Worm (Caenorhabditis elegans): ENCODE results near the gene set-15.
A peak's percentile ranks its signal among the peaks of the same experiment; 100 is the strongest.

Gene set-15

ce11 chrIV:4749728-4750278, 30.2 kb downstream of the set-15 start, which contains the start of the genes rpl-20 and Y17G9B.5 (continued):
- peak; percentile 100 for TF ChIP-seq Y95B8A.8 (GFP tag; IDR thresholded peaks at IDR 0.05)
- TF ChIP-seq T26A5.8 (tag; optimal IDR thresholded peaks at IDR 0.05) = peak; percentile 69
- peak; percentile 94 for TF ChIP-seq F52B5.7 (tag; optimal IDR thresholded peaks at IDR 0.05)
- peak; percentile 98 for TF ChIP-seq F33H1.4 (GFP tag; IDR thresholded peaks at IDR 0.05)
- peak; percentile 50 for TF ChIP-seq ama-1 (optimal IDR thresholded peaks at IDR 0.05)
- peak; percentile 71 to 88 for TF ChIP-seq ama-1 (GFP tag; optimal IDR thresholded peaks at IDR 0.05)
- TF ChIP-seq sdz-38 (tag; optimal IDR thresholded peaks at IDR 0.05) = no peak
- peak; percentile 90 for TF ChIP-seq ceh-79 (tag; optimal IDR thresholded peaks at IDR 0.05)
- TF ChIP-seq ztf-3 (GFP tag; optimal IDR thresholded peaks at IDR 0.05) = peak; percentile 98
- peak; percentile 100 for TF ChIP-seq pbrm-1 (GFP tag; IDR thresholded peaks at IDR 0.05)
- TF ChIP-seq nhr-179 (tag; optimal IDR thresholded peaks at IDR 0.05) = no peak
- TF ChIP-seq F37B4.10 (GFP tag; IDR thresholded peaks at IDR 0.05) = peak; percentile 99
- peak; percentile 99 for TF ChIP-seq ceh-27 (GFP tag; optimal IDR thresholded peaks at IDR 0.05)
- no peak for TF ChIP-seq mxl-1 (tag; optimal IDR thresholded peaks at IDR 0.05)
- no peak for TF ChIP-seq nfya-1 (tag; optimal IDR thresholded peaks at IDR 0.05; ENCODE audit: borderline replicate concordance, insufficient read depth)
- TF ChIP-seq snpc-1.3 (tag; optimal IDR thresholded peaks at IDR 0.05; ENCODE audit: insufficient read depth) = peak; percentile 99
- TF ChIP-seq lin-26 (GFP tag; IDR thresholded peaks at IDR 0.05) = peak; percentile 90
- TF ChIP-seq F57C9.4 (tag; optimal IDR thresholded peaks at IDR 0.05) = peak; percentile 97
- peak; percentile 72 for TF ChIP-seq zfh-2 (GFP tag; conservative IDR thresholded peaks at IDR 0.05)
- peak; percentile 88 for TF ChIP-seq mes-4 (tag; optimal IDR thresholded peaks at IDR 0.05)
- TF ChIP-seq ztf-22 (GFP tag; optimal IDR thresholded peaks at IDR 0.05) = peak; percentile 98
- peak; percentile 99 for TF ChIP-seq nfyb-1 (GFP tag; IDR thresholded peaks at IDR 0.05)
- TF ChIP-seq egrh-3 (GFP tag; IDR thresholded peaks at IDR 0.05) = peak; percentile 82
- TF ChIP-seq chd-7 (tag; optimal IDR thresholded peaks at IDR 0.05) = peak; percentile 99
- TF ChIP-seq C06A6.2 (GFP tag; conservative IDR thresholded peaks at IDR 0.05) = peak; percentile 99
- TF ChIP-seq cebp-2 (GFP tag; IDR thresholded peaks at IDR 0.05) = peak; percentile 98
- peak; percentile 98 for TF ChIP-seq ztf-6 (GFP tag; IDR thresholded peaks at IDR 0.05)
- TF ChIP-seq egl-18 (GFP tag; IDR thresholded peaks at IDR 0.05) = peak; percentile 98
- peak; percentile 91 for TF ChIP-seq sea-2 (GFP tag; IDR thresholded peaks at IDR 0.05)
- peak; percentile 96 for TF ChIP-seq F22D6.2 (tag; optimal IDR thresholded peaks at IDR 0.05)
- TF ChIP-seq attf-5 (GFP tag; optimal IDR thresholded peaks at IDR 0.05) = peak; percentile 100
- peak; percentile 84 for TF ChIP-seq tbp1 (GFP tag; optimal IDR thresholded peaks at IDR 0.05)
- peak; percentile 94 for TF ChIP-seq gei-17 (GFP tag; optimal IDR thresholded peaks at IDR 0.05)
- TF ChIP-seq fkh-3 (tag; optimal IDR thresholded peaks at IDR 0.05) = peak; percentile 82
- peak; percentile 96 for TF ChIP-seq nhr-27 (tag; optimal IDR thresholded peaks at IDR 0.05)
- peak; percentile 84 for TF ChIP-seq zim-3 (tag; optimal IDR thresholded peaks at IDR 0.05)
- TF ChIP-seq Y79H2A.3 (GFP tag; conservative IDR thresholded peaks at IDR 0.05) = peak; percentile 97
- TF ChIP-seq D2030.7 (GFP tag; IDR thresholded peaks at IDR 0.05) = peak; percentile 100
- TF ChIP-seq aptf-2 (GFP tag; conservative IDR thresholded peaks at IDR 0.05) = no peak; the same call in 1 of the 2 replicates
- peak; percentile 100 for TF ChIP-seq K11D2.4 (GFP tag; IDR thresholded peaks at IDR 0.05)
- TF ChIP-seq xnd-1 (tag; optimal IDR thresholded peaks at IDR 0.05) = peak; percentile 92
- TF ChIP-seq hlh-12 (tag; optimal IDR thresholded peaks at IDR 0.05) = no peak
- peak; percentile 91 for TF ChIP-seq die-1 (tag; optimal IDR thresholded peaks at IDR 0.05)
- 0 out of 2 replicates have a peak, but pooled peaks have one; percentile 85 for TF ChIP-seq bed-1 (GFP tag; IDR thresholded peaks at IDR 0.05)
- peak; percentile 99 for TF ChIP-seq lir-1 (GFP tag; conservative IDR thresholded peaks at IDR 0.05)
- peak; percentile 93 for TF ChIP-seq nhr-90 (tag; optimal IDR thresholded peaks at IDR 0.05)
- TF ChIP-seq him-1 (tag; optimal IDR thresholded peaks at IDR 0.05) = peak; percentile 96
- peak; percentile 100 for TF ChIP-seq mcd-1 (GFP tag; IDR thresholded peaks at IDR 0.05)
- TF ChIP-seq bed-2 (GFP tag; IDR thresholded peaks at IDR 0.05) = peak; percentile 94

All from whole organism, young adult.